Worm (Caenorhabditis elegans): ENCODE data around the gene twk-24.

DNA sequence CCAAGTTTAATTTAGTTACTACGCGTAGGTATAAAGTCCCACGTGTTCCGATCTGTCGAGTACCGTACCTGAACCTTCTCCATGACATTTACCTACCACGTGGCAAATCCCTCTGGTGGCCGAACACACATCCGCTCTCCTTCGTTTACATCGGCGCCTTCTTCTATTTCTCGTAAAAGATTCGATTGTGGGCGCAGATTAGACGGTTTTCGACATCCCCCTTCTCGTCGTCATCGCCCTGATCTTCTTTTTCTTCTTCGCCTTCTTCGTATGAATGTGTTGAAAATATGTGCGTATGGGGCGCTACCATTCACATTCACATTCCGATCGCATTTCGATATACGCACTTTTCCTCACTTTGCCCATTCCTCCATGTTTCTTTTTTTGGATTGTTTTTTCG, 27.7 kb upstream of the twk-24 start:
- TF ChIP-seq ztf-11 (tag; optimal IDR thresholded peaks at IDR 0.05) (no peak), ama-1 (optimal IDR thresholded peaks at IDR 0.05) (no peak), fos-1 (tag; optimal IDR thresholded peaks at IDR 0.05) (no peak), nhr-11 (tag; optimal IDR thresholded peaks at IDR 0.05) (no peak)
